Worm (Caenorhabditis elegans) whole organism, young adult: Measurements from ENCODE around the gene Y37E11AM.4.
A peak's percentile ranks its signal among the peaks of the same experiment; 100 is the strongest.

Source experiments
- B0261.1 ChIP-seq: sonication (generic microtip); optimal IDR thresholded peaks from 2 replicates; lab custom pipeline; 2016; ENCODE audit warnings: mild to moderate bottlenecking, missing genetic modification characterization, moderate library complexity, missing compliant biosample characterization
- F33H1.4 ChIP-seq: fragments of 200-800 bp; sonication (Bioruptor generic); IDR thresholded peaks from 2 replicates; pipeline ENCODE4 v1.3.6; 2022; ENCODE audit warnings: missing genetic modification reagents, missing genetic modification characterization, missing compliant biosample characterization
- F37B4.10 ChIP-seq: fragments of 200-800 bp; sonication (Bioruptor generic); IDR thresholded peaks from 2 replicates; pipeline ENCODE4 v1.3.6; 2022; ENCODE audit warnings: missing genetic modification characterization, missing compliant biosample characterization
- F57A8.1 ChIP-seq: fragments of 200-800 bp; sonication (Bioruptor generic); optimal IDR thresholded peaks from 2 replicates; lab custom pipeline; 2018; ENCODE audit warnings: mild to moderate bottlenecking, missing genetic modification characterization, moderate library complexity, missing compliant biosample characterization
- F57C9.4 ChIP-seq: sonication (generic microtip); optimal IDR thresholded peaks from 2 replicates; lab custom pipeline; 2017; ENCODE audit warnings: mild to moderate bottlenecking, missing genetic modification characterization, missing compliant biosample characterization
- T07F8.4 ChIP-seq: sonication (generic microtip); optimal IDR thresholded peaks from 2 replicates; lab custom pipeline; 2016; ENCODE audit warnings: mild to moderate bottlenecking, missing genetic modification characterization, moderate library complexity, missing compliant biosample characterization
- Y53F4B.3 ChIP-seq: fragments of 200-800 bp; sonication (Bioruptor generic); IDR thresholded peaks from 2 replicates; pipeline ENCODE4 v1.3.6; 2022; ENCODE audit warnings: missing genetic modification reagents, missing genetic modification characterization, missing compliant biosample characterization
- Y53G8AR.9 ChIP-seq: fragments of 200-800 bp; sonication (Bioruptor generic); conservative IDR thresholded peaks from 2 replicates; pipeline ENCODE4 v1.3.6; 2022; ENCODE audit warnings: missing genetic modification reagents, missing genetic modification characterization, missing compliant biosample characterization
- Y67H2A.10 ChIP-seq: fragments of 200-800 bp; sonication (Bioruptor generic); conservative IDR thresholded peaks from 2 replicates; pipeline ENCODE4 v1.3.6; 2022; ENCODE audit warnings: missing genetic modification reagents, missing genetic modification characterization, missing compliant biosample characterization
- Y79H2A.3 ChIP-seq: fragments of 200-800 bp; sonication (Bioruptor generic); conservative IDR thresholded peaks from 2 replicates; pipeline ENCODE4 v1.3.6; 2022; ENCODE audit warnings: missing genetic modification reagents, missing genetic modification characterization, missing compliant biosample characterization
- ZK185.1 ChIP-seq: sonication (generic microtip); optimal IDR thresholded peaks from 2 replicates; lab custom pipeline; 2016; ENCODE audit warnings: mild to moderate bottlenecking, missing genetic modification characterization, missing compliant biosample characterization; ENCODE audit not compliant: poor library complexity, severe bottlenecking
- aptf-3 ChIP-seq: fragments of 200-800 bp; sonication (Bioruptor generic); IDR thresholded peaks from 2 replicates; pipeline ENCODE4 v1.3.6; 2022; ENCODE audit warnings: missing genetic modification characterization, missing compliant biosample characterization
- attf-6 ChIP-seq: fragments of 200-800 bp; sonication (Bioruptor generic); IDR thresholded peaks from 2 replicates; pipeline ENCODE4 v1.3.6; 2022; ENCODE audit warnings: missing genetic modification reagents, missing genetic modification characterization, missing compliant biosample characterization
- ceh-79 ChIP-seq: sonication (generic microtip); optimal IDR thresholded peaks from 2 replicates; lab custom pipeline; 2017; ENCODE audit warnings: mild to moderate bottlenecking, missing genetic modification characterization, missing compliant biosample characterization
- die-1 ChIP-seq: sonication (generic microtip); optimal IDR thresholded peaks from 2 replicates; lab custom pipeline; 2016; ENCODE audit warnings: missing genotype, mild to moderate bottlenecking, missing genetic modification characterization, missing compliant biosample characterization
- egl-44 ChIP-seq: fragments of 200-800 bp; sonication (Bioruptor generic); IDR thresholded peaks from 2 replicates; pipeline ENCODE4 v1.3.6; 2022; ENCODE audit warnings: missing genetic modification reagents, missing genetic modification characterization, missing compliant biosample characterization
- egrh-3 ChIP-seq: fragments of 200-800 bp; sonication (Bioruptor generic); IDR thresholded peaks from 2 replicates; pipeline ENCODE4 v1.3.6; 2022; ENCODE audit warnings: missing genetic modification reagents, missing genetic modification characterization, missing compliant biosample characterization
- ets-4 ChIP-seq: fragments of 200-800 bp; sonication (Bioruptor generic); optimal IDR thresholded peaks from 2 replicates; lab custom pipeline; 2018; ENCODE audit warnings: mild to moderate bottlenecking, missing genetic modification characterization, missing compliant biosample characterization
- fkh-3 ChIP-seq: sonication (generic microtip); optimal IDR thresholded peaks from 2 replicates; lab custom pipeline; 2016; ENCODE audit warnings: mild to moderate bottlenecking, missing genetic modification characterization, missing compliant biosample characterization
- lag-1 ChIP-seq: fragments of 200-800 bp; sonication (Bioruptor generic); IDR thresholded peaks from 2 replicates; pipeline ENCODE4 v1.3.6; 2022; ENCODE audit warnings: missing genetic modification reagents, missing genetic modification characterization, missing compliant biosample characterization
- lir-1 ChIP-seq: fragments of 200-800 bp; sonication (Bioruptor generic); conservative IDR thresholded peaks from 2 replicates; pipeline ENCODE4 v1.3.6; 2022; ENCODE audit warnings: missing genetic modification reagents, missing genetic modification characterization, missing compliant biosample characterization
- mxl-1 ChIP-seq: sonication (generic microtip); optimal IDR thresholded peaks from 2 replicates; lab custom pipeline; 2016; ENCODE audit warnings: missing genetic modification characterization, missing compliant biosample characterization
- sea-2 ChIP-seq: fragments of 200-800 bp; sonication (Bioruptor generic); IDR thresholded peaks from 2 replicates; pipeline ENCODE4 v1.3.6; 2022; ENCODE audit warnings: missing genetic modification characterization, missing compliant biosample characterization
- snpc-1.1 ChIP-seq: sonication (generic microtip); optimal IDR thresholded peaks from 2 replicates; lab custom pipeline; 2017; ENCODE audit warnings: missing genetic modification characterization, mild to moderate bottlenecking, missing compliant biosample characterization, antibody characterized with exemption, moderate library complexity, missing genotype, missing genetic modification reagents; ENCODE audit not compliant: insufficient read depth
- snpc-1.3 ChIP-seq: sonication (generic microtip); optimal IDR thresholded peaks from 2 replicates; lab custom pipeline; 2017; ENCODE audit warnings: missing genetic modification characterization, mild to moderate bottlenecking, missing compliant biosample characterization, antibody characterized with exemption, moderate library complexity, missing genotype, missing genetic modification reagents; ENCODE audit not compliant: insufficient read depth
- somi-1 ChIP-seq: fragments of 200-800 bp; sonication (Bioruptor generic); optimal IDR thresholded peaks from 2 replicates; lab custom pipeline; 2018; ENCODE audit warnings: mild to moderate bottlenecking, missing genetic modification characterization, missing compliant biosample characterization
- tlf-1 ChIP-seq: fragments of 200-800 bp; sonication (Bioruptor generic); optimal IDR thresholded peaks from 2 replicates; lab custom pipeline; 2018; ENCODE audit warnings: mild to moderate bottlenecking, missing genetic modification characterization, missing compliant biosample characterization
- unc-130 ChIP-seq: sonication (generic microtip); optimal IDR thresholded peaks from 2 replicates; lab custom pipeline; 2016; ENCODE audit warnings: missing genetic modification reagents, missing genetic modification characterization, missing compliant biosample characterization
- zfh-2 ChIP-seq: fragments of 200-800 bp; sonication (Bioruptor generic); conservative IDR thresholded peaks from 2 replicates; pipeline ENCODE4 v1.3.6; 2022; ENCODE audit warnings: missing genetic modification reagents, missing genetic modification characterization, missing compliant biosample characterization
- zim-3 ChIP-seq: sonication (generic microtip); optimal IDR thresholded peaks from 2 replicates; lab custom pipeline; 2017; ENCODE audit warnings: mild to moderate bottlenecking, missing genetic modification characterization, moderate library complexity, missing compliant biosample characterization
- ztf-22 ChIP-seq: fragments of 200-800 bp; sonication (Bioruptor generic); optimal IDR thresholded peaks from 2 replicates; lab custom pipeline; 2018; ENCODE audit warnings: mild to moderate bottlenecking, missing genetic modification characterization, moderate library complexity, missing compliant biosample characterization
- ztf-25 ChIP-seq: fragments of 200-800 bp; sonication (Bioruptor generic); IDR thresholded peaks from 2 replicates; pipeline ENCODE4 v1.3.6; 2022; ENCODE audit warnings: missing genetic modification reagents, missing genetic modification characterization, missing compliant biosample characterization
- ztf-28 ChIP-seq: fragments of 200-800 bp; sonication (Bioruptor generic); IDR thresholded peaks from 2 replicates; pipeline ENCODE4 v1.3.6; 2022; ENCODE audit warnings: missing genetic modification reagents, missing genetic modification characterization, missing compliant biosample characterization

The Y37E11AM.4 gene

ce11 chrIV:3694638-3695037 is 28.0 kb downstream of the Y37E11AM.4 start, which contains the start of the genes taf-6.2 and Y37E11AL.3 (continued):
- TF ChIP-seq mxl-1 (tag; lab: Kevin White, UChicago) (no peak), ztf-22 (GFP tag; lab: Kevin White, UChicago) (no peak), ceh-79 (tag; lab: Kevin White, UChicago) (no peak), snpc-1.1 (tag; lab: Kevin White, UChicago) (no peak), ets-4 (GFP tag; lab: Kevin White, UChicago) (no peak), aptf-3 (GFP tag; lab: Robert Waterston, UW) (no peak), die-1 (tag; lab: Kevin White, UChicago) (no peak), lag-1 (GFP tag; lab: Robert Waterston, UW) (no peak), attf-6 (no peak), ztf-28 (GFP tag; lab: Robert Waterston, UW) (no peak), unc-130 (GFP tag; lab: Kevin White, UChicago) (no peak)

ce11 chrIV:3688050-3688449 is 34.5 kb downstream of the Y37E11AM.4 start:
- TF ChIP-seq lir-1 (GFP tag; lab: Robert Waterston, UW) (no peak), F57C9.4 (no peak), Y53G8AR.9 (GFP tag; lab: Robert Waterston, UW) (no peak), zfh-2 (GFP tag; lab: Robert Waterston, UW) (peak; percentile 69; the same call in 1 of the 2 replicates), Y79H2A.3 (GFP tag; lab: Robert Waterston, UW) (no peak)

ce11 chrIV:3686765-3687164 is 35.8 kb downstream of the Y37E11AM.4 start, which contains the start of gene map-1:
Gene map-1 (minus strand): TSS chrIV:3686865.
- TF ChIP-seq ZK185.1 (tag; lab: Kevin White, UChicago): no peak
- no peak for TF ChIP-seq fkh-3 (tag; lab: Kevin White, UChicago)
- TF ChIP-seq ztf-25: no peak
- TF ChIP-seq Y67H2A.10 (GFP tag; lab: Robert Waterston, UW): no peak
- TF ChIP-seq tlf-1 (GFP tag; lab: Kevin White, UChicago): no peak
- no peak for TF ChIP-seq T07F8.4 (tag; lab: Kevin White, UChicago)
- no peak for TF ChIP-seq snpc-1.3 (tag; lab: Kevin White, UChicago)
- no peak for TF ChIP-seq Y53F4B.3
- no peak for TF ChIP-seq egrh-3
- no peak for TF ChIP-seq F57A8.1 (GFP tag; lab: Kevin White, UChicago)
- no peak for TF ChIP-seq egl-44 (GFP tag; lab: Robert Waterston, UW)
- TF ChIP-seq F33H1.4: no peak
- no peak for TF ChIP-seq B0261.1 (tag; lab: Kevin White, UChicago)

ce11 chrIV:3686260-3686659 is 36.3 kb downstream of the Y37E11AM.4 start:
- no peak for TF ChIP-seq somi-1 (GFP tag; lab: Kevin White, UChicago)
- no peak for TF ChIP-seq zim-3 (tag; lab: Kevin White, UChicago)
- TF ChIP-seq zfh-2 (GFP tag; lab: Robert Waterston, UW): peak; percentile 82
- TF ChIP-seq F37B4.10 (GFP tag; lab: Robert Waterston, UW): 0 out of 2 replicates have a peak, but pooled peaks have one; percentile 62
- TF ChIP-seq sea-2 (GFP tag; lab: Robert Waterston, UW): no peak
